Worm (Caenorhabditis elegans): ENCODE data around the gene irld-48.

Gene irld-48

DNA sequence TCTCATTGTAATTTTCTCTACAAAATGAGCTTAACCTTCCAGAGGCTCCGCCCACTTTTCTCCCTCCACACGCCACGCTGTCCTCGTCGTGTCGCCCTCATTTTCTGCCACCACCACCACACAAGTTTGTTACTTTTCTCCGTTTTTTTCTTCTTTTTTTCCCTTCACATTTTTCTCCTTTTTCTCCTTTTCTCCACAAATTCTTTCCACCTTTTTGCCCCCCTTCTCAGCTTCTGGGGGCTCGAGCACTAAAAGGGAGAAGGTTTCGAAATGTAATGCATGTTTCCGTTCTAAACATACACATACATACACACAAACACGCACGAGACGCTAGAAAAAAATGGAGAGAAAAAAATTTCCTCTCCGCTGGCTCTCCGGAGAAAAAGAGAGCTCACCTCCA lies 20.7 kb downstream of the irld-48 start, which contains the start of gene nhr-88 (continued):
- no peak for TF ChIP-seq snpc-4 (tag; optimal IDR thresholded peaks at IDR 0.05)
- peak in 1 of 2 experiments; percentile 10 for TF ChIP-seq efl-1 (optimal IDR thresholded peaks at IDR 0.05)
- TF ChIP-seq efl-1 (GFP tag; optimal IDR thresholded peaks at IDR 0.05 in 1 of 2), result peak in 1 of 2 experiments; percentile 54
- peak in 1 of 2 experiments; percentile 42 for TF ChIP-seq lsy-2 (tag; optimal IDR thresholded peaks at IDR 0.05)
- TF ChIP-seq aha-1 (tag; optimal IDR thresholded peaks at IDR 0.05), result no peak
- TF ChIP-seq dsc-1 (tag; optimal IDR thresholded peaks at IDR 0.05), result no peak
- peak in 1 of 3 experiments; percentile 48 for TF ChIP-seq ceh-82 (tag; optimal IDR thresholded peaks at IDR 0.05)

DNA sequence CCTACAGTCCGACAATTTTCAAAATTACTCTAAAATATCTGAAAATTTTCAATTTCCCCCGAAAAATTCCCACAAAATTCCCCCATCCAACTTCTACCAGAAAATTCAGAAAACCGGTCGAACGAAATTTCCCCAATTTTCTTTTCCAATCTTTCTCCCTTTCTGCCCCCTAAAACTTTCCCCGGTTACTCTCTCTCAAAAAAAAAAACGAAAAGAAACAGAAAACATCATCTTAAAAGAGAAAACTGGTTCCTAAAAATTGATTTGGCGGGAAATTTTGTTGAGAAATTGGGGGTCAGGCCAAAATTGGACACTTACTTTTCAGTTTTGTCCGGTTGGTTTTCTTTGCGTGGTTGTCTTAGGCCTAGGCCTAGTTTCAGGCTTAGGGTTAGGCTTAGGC lies 21.8 kb downstream of the irld-48 start:
- TF ChIP-seq blmp-1 (tag; optimal IDR thresholded peaks at IDR 0.05) (peak; percentile 89), nhr-85 (tag) (peak; percentile 88), nhr-76 (tag; optimal IDR thresholded peaks at IDR 0.05) (no peak), alr-1 (tag; optimal IDR thresholded peaks at IDR 0.05; ENCODE audit: borderline replicate concordance) (no peak), grh-1 (GFP tag; IDR thresholded peaks at IDR 0.05) (peak; percentile 68), lin-14 (GFP tag; optimal IDR thresholded peaks at IDR 0.05) (peak; percentile 29), snu-23 (GFP tag; optimal IDR thresholded peaks at IDR 0.05) (peak; percentile 6), dpl-1 (GFP tag; optimal IDR thresholded peaks at IDR 0.05) (peak in 1 of 3 experiments; percentile 21), lin-35 (GFP tag; optimal IDR thresholded peaks at IDR 0.05) (peak in 1 of 2 experiments; percentile 45), lsy-2 (tag; optimal IDR thresholded peaks at IDR 0.05) (peak in 1 of 2 experiments; percentile 3), unc-30 (tag; optimal IDR thresholded peaks at IDR 0.05) (no peak), efl-1 (optimal IDR thresholded peaks at IDR 0.05) (peak in 1 of 2 experiments; percentile 7), efl-1 (GFP tag; optimal IDR thresholded peaks at IDR 0.05 in 1 of 2) (no peak)

ce11 chrII:2979061-2979460 lies 23.2 kb downstream of the irld-48 start:
- no peak for TF ChIP-seq aha-1 (tag; optimal IDR thresholded peaks at IDR 0.05)
- no peak for TF ChIP-seq fkh-4 (tag; optimal IDR thresholded peaks at IDR 0.05; ENCODE audit: borderline replicate concordance)
- no peak for TF ChIP-seq nhr-19 (GFP tag; conservative IDR thresholded peaks at IDR 0.05)

DNA sequence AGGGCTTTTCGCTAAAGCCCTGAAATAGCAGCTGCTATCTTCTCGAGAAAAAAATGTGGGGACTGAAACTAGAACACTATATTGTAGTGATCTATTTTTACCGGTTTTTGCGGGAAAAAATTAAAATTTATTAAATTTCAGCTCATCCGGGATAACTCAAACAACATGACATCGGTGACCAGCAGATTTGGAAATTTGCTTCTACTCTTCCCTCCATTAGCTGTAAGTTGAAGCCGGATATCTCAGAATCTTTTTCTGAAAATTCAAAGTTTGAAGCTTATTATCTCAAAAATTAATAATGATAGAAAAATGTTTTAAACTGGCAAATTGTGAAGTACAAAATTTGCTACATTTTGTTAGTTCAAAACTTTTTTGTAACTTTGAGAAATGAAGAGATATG lies 28.5 kb downstream of the irld-48 start:
- TF ChIP-seq unc-30 (tag; optimal IDR thresholded peaks at IDR 0.05) (no peak), nhr-20 (tag; optimal IDR thresholded peaks at IDR 0.05) (no peak), fkh-4 (tag; optimal IDR thresholded peaks at IDR 0.05; ENCODE audit: borderline replicate concordance) (no peak), tlp-1 (tag; optimal IDR thresholded peaks at IDR 0.05) (no peak), nhr-237 (tag; optimal IDR thresholded peaks at IDR 0.05) (no peak), elt-3 (tag; optimal IDR thresholded peaks at IDR 0.05) (no peak), nhr-47 (tag; optimal IDR thresholded peaks at IDR 0.05) (no peak), unc-130 (tag; optimal IDR thresholded peaks at IDR 0.05) (no peak), nhr-19 (GFP tag; conservative IDR thresholded peaks at IDR 0.05) (no peak), mep-1 (tag; optimal IDR thresholded peaks at IDR 0.05) (no peak)

- TF ChIP-seq lir-3 (tag; optimal IDR thresholded peaks at IDR 0.05; ENCODE audit: poor library complexity), result no peak
- no peak for TF ChIP-seq zip-4 (GFP tag; optimal IDR thresholded peaks at IDR 0.05)
- no peak for TF ChIP-seq snpc-4 (tag; optimal IDR thresholded peaks at IDR 0.05)
- TF ChIP-seq dsc-1 (tag; optimal IDR thresholded peaks at IDR 0.05), result no peak
- no peak for TF ChIP-seq fkh-4 (tag; optimal IDR thresholded peaks at IDR 0.05; ENCODE audit: borderline replicate concordance)
- no peak for TF ChIP-seq nhr-237 (tag; optimal IDR thresholded peaks at IDR 0.05)
- TF ChIP-seq lin-14 (GFP tag; optimal IDR thresholded peaks at IDR 0.05), result no peak
- TF ChIP-seq pqm-1 (tag; optimal IDR thresholded peaks at IDR 0.05), result no peak
- no peak for TF ChIP-seq F16B12.6 (tag; optimal IDR thresholded peaks at IDR 0.05)
- TF ChIP-seq tlp-1 (tag; optimal IDR thresholded peaks at IDR 0.05), result no peak
- no peak for TF ChIP-seq zag-1 (tag; optimal IDR thresholded peaks at IDR 0.05)
- TF ChIP-seq fos-1 (tag; optimal IDR thresholded peaks at IDR 0.05), result no peak
- TF ChIP-seq ceh-8 (GFP tag; optimal IDR thresholded peaks at IDR 0.05), result no peak
- TF ChIP-seq C34B4.2 (tag; optimal IDR thresholded peaks at IDR 0.05), result no peak
- no peak for TF ChIP-seq ztf-4 (tag; optimal IDR thresholded peaks at IDR 0.05)
- no peak for TF ChIP-seq unc-130 (tag; optimal IDR thresholded peaks at IDR 0.05)
- TF ChIP-seq nhr-20 (tag; optimal IDR thresholded peaks at IDR 0.05), result no peak
- TF ChIP-seq swsn-7 (tag; optimal IDR thresholded peaks at IDR 0.05), result no peak
Measured at ce11 chrII:2985446-2985845, 29.6 kb downstream of the irld-48 start.
